Worm (Caenorhabditis elegans) whole organism, L4/young adult: Measurements from ENCODE around the gene Y67D8C.7.

ENCODE experiments used
- W03F9.2 ChIP-seq: fragments of 150-350 bp; optimal IDR thresholded peaks from 2 replicates; lab custom pipeline; 2014; ENCODE audit warnings: missing biosample characterization, missing genetic modification characterization
- dao-5 ChIP-seq: sonication (generic microtip); optimal IDR thresholded peaks from 2 replicates; lab custom pipeline; 2016; ENCODE audit warnings: missing genotype, missing genetic modification characterization, moderate library complexity, missing compliant biosample characterization
- him-1 ChIP-seq: sonication (generic microtip); optimal IDR thresholded peaks from 2 replicates; lab custom pipeline; 2016; ENCODE audit warnings: missing genotype, missing genetic modification reagents, missing genetic modification characterization, missing compliant biosample characterization

ce11 chrIV:3101208-3101607 lies 34.5 kb upstream of the Y67D8C.7 start:
- TF ChIP-seq him-1 (tag; lab: Kevin White, UChicago) (no peak), dao-5 (tag; lab: Kevin White, UChicago) (no peak), W03F9.2 (tag; lab: Kevin White, UChicago) (no peak)
